Fruit fly (Drosophila melanogaster): ENCODE measurements around the gene csw.
A peak's percentile ranks its signal among the peaks of the same experiment; 100 is the strongest.

Gene csw

DNA sequence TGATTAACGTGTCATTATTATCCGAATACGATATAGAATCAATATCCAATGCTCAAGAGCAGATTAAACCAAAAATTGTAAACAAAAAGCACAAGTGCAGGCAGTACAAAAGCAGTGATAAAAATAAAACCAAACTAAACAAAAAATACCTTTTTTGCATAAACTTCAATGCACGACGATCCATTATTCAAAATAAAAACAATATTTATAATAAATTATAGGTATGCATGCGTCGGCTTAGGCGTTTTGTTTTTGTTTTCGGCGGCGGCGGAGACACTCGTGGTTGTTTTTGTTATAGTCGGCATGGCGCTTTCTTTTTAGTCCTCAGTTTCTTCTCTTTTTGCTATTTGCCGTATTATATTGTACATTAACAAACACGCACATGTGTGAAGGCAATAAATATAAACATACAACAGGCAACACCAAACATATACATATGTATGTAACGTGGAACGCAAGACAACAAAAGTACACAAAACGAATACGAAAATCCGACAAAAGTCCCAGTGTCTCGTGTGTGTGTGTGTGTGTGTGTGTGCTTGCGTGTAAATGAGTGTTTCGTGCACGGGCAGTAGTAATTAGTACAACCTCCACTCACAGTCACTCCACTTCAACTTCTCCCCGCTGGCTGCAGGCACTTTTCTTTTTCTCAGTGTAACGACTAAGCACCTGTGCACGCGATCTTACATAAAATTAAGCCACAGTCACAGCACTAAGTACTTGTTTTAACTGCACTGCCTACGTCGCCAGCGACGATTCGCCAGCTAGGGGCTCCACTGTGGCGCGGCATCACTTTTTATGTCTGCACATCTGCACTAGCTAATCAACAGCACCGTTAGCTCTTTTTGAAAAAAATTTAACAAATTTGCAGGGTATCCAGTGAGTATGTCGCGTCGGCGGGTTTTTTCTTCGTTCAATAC lies 42.1 kb downstream of the csw start (continued):
- TF ChIP-seq CG13424 (tag; optimal IDR thresholded peaks at IDR 0.05) (peak; percentile 45), Hr51 (GFP tag; optimal IDR thresholded peaks at IDR 0.05) (peak in 1 of 2 experiments; percentile 34), bcd (GFP tag; optimal IDR thresholded peaks at IDR 0.05) (peak; percentile 58), CG10274 (GFP tag; optimal IDR thresholded peaks at IDR 0.05) (peak; percentile 50), CG9437 (GFP tag; optimal IDR thresholded peaks at IDR 0.05) (peak; percentile 3), CG11695 (GFP tag; IDR thresholded peaks at IDR 0.05) (peak; percentile 23; the same call in 1 of the 3 replicates), CG31224 (GFP tag; IDR thresholded peaks at IDR 0.05) (no peak), CG11456 (GFP tag; IDR thresholded peaks at IDR 0.05) (peak; percentile 15; the same call in 1 of the 3 replicates), Hmr (GFP tag; optimal IDR thresholded peaks at IDR 0.05) (peak; percentile 50), Meics (GFP tag; optimal IDR thresholded peaks at IDR 0.05) (peak; percentile 57), pan (optimal IDR thresholded peaks at IDR 0.05) (no peak), pan (GFP tag; optimal IDR thresholded peaks at IDR 0.05 in 1 of 2, IDR thresholded peaks at IDR 0.05 in 1 of 2) (peak in 1 of 2 experiments; percentile 66), insv (GFP tag; optimal IDR thresholded peaks at IDR 0.05) (no peak), D19A (tag; optimal IDR thresholded peaks at IDR 0.05) (peak; percentile 98), cwo (GFP tag; optimal IDR thresholded peaks at IDR 0.05) (peak; percentile 66), tgo (GFP tag; IDR thresholded peaks at IDR 0.05) (peak; percentile 56), exex (tag; optimal IDR thresholded peaks at IDR 0.05) (peak; percentile 28), nmo (GFP tag; optimal IDR thresholded peaks at IDR 0.05) (peak; percentile 15), CG4424 (GFP tag; optimal IDR thresholded peaks at IDR 0.05) (peak; percentile 48), tx (GFP tag; optimal IDR thresholded peaks at IDR 0.05) (no peak), CG12942 (GFP tag; optimal IDR thresholded peaks at IDR 0.05) (peak; percentile 15), HLHmδ (GFP tag; optimal IDR thresholded peaks at IDR 0.05) (peak; percentile 11), CG30431 (GFP tag; optimal IDR thresholded peaks at IDR 0.05) (peak; percentile 12), row (GFP tag; IDR thresholded peaks at IDR 0.05) (peak; percentile 76), Mrtf (GFP tag; IDR thresholded peaks at IDR 0.05) (peak; percentile 61; the same call in 1 of the 3 replicates), grau (tag; optimal IDR thresholded peaks at IDR 0.05) (peak; percentile 92), dysf (GFP tag; IDR thresholded peaks at IDR 0.05) (peak; percentile 68), Vsx1 (GFP tag; optimal IDR thresholded peaks at IDR 0.05) (peak; percentile 85), CG30020 (tag; optimal IDR thresholded peaks at IDR 0.05) (no peak), Rx (GFP tag; IDR thresholded peaks at IDR 0.05) (peak; percentile 27; the same call in 1 of the 2 replicates), CG15269 (tag; optimal IDR thresholded peaks at IDR 0.05) (peak; percentile 54), sens (GFP tag) (peak; percentile 73), gt (GFP tag; IDR thresholded peaks at IDR 0.05) (no peak), CG17385 (GFP tag; optimal IDR thresholded peaks at IDR 0.05) (no peak), ro (GFP tag; IDR thresholded peaks at IDR 0.05) (no peak), bab2 (GFP tag; optimal IDR thresholded peaks at IDR 0.05) (peak; percentile 49), nerfin-1 (tag; optimal IDR thresholded peaks at IDR 0.05) (no peak), CG11560 (tag; IDR thresholded peaks at IDR 0.05) (0 out of 3 replicates have a peak, but pooled peaks have one; percentile 41), z (GFP tag; IDR thresholded peaks at IDR 0.05) (peak; percentile 20; the same call in 1 of the 3 replicates), CG7839 (tag; optimal IDR thresholded peaks at IDR 0.05) (peak; percentile 54), ab (GFP tag; optimal IDR thresholded peaks at IDR 0.05) (peak; percentile 33), Ptx1 (GFP tag; IDR thresholded peaks at IDR 0.05) (peak; percentile 75), pfk (GFP tag; optimal IDR thresholded peaks at IDR 0.05) (no peak), al (GFP tag; IDR thresholded peaks at IDR 0.05) (peak; percentile 37; the same call in 1 of the 2 replicates), ken (GFP tag; IDR thresholded peaks at IDR 0.05) (0 out of 3 replicates have a peak, but pooled peaks have one; percentile 39), sr (GFP tag; IDR thresholded peaks at IDR 0.05) (0 out of 3 replicates have a peak, but pooled peaks have one; percentile 23), CG13287 (GFP tag; IDR thresholded peaks at IDR 0.05; ENCODE audit: partially characterized antibody) (no peak), pb (GFP tag; optimal IDR thresholded peaks at IDR 0.05) (peak; percentile 12)

Data from whole organism, embryonic.